Worm (Caenorhabditis elegans): ENCODE data around the gene glb-17.
"Not testable (repeated sequence)": the region's sequence is repeated elsewhere in the genome, so short reads cannot be mapped to it uniquely, and the experiment has no call there.

Gene glb-17

ce11 chrX:9576928-9577327 lies at the start of gene glb-17:
Gene glb-17 (minus strand): TSS chrX:9577028.
- no peak for TF ChIP-seq F16B12.6 (tag; optimal IDR thresholded peaks at IDR 0.05)
- no peak for TF ChIP-seq ztf-4 (tag; optimal IDR thresholded peaks at IDR 0.05)
- no peak for TF ChIP-seq aha-1 (tag; optimal IDR thresholded peaks at IDR 0.05)
- TF ChIP-seq fkh-4 (tag; optimal IDR thresholded peaks at IDR 0.05; ENCODE audit: borderline replicate concordance): no peak
- TF ChIP-seq ceh-8 (GFP tag; optimal IDR thresholded peaks at IDR 0.05): no peak
- no peak for TF ChIP-seq nhr-77 (tag; optimal IDR thresholded peaks at IDR 0.05)
- TF ChIP-seq ceh-63 (GFP tag; optimal IDR thresholded peaks at IDR 0.05): peak; percentile 52
- TF ChIP-seq grh-1 (GFP tag; IDR thresholded peaks at IDR 0.05): no peak

- not testable (repeated sequence) for TF ChIP-seq unc-130 (tag; optimal IDR thresholded peaks at IDR 0.05); sup-37 (GFP tag; optimal IDR thresholded peaks at IDR 0.05); swsn-7 (tag; optimal IDR thresholded peaks at IDR 0.05)
Observed at ce11 chrX:9625824-9626223, 49.0 kb upstream of the glb-17 start, which contains the start of gene F34H10.1. Gene F34H10.1 (plus strand): TSS chrX:9626124.

ce11 chrX:9622609-9623008 lies 45.8 kb upstream of the glb-17 start:
- peak; percentile 39 for TF ChIP-seq nhr-47 (tag; optimal IDR thresholded peaks at IDR 0.05)
- TF ChIP-seq lin-35 (GFP tag; optimal IDR thresholded peaks at IDR 0.05): peak in 1 of 2 experiments; percentile 39
- TF ChIP-seq nhr-90 (tag; optimal IDR thresholded peaks at IDR 0.05; ENCODE audit: poor library complexity): peak; percentile 20
- TF ChIP-seq rnt-1 (tag; optimal IDR thresholded peaks at IDR 0.05): peak; percentile 36
- TF ChIP-seq nhr-12 (tag; optimal IDR thresholded peaks at IDR 0.05): no peak
- 0 out of 2 replicates have a peak, but pooled peaks have one; percentile 9 for TF ChIP-seq nhr-19 (GFP tag; conservative IDR thresholded peaks at IDR 0.05)
- TF ChIP-seq nhr-71 (tag; optimal IDR thresholded peaks at IDR 0.05): peak; percentile 6
- peak; percentile 27 for TF ChIP-seq snu-23 (GFP tag; optimal IDR thresholded peaks at IDR 0.05)
- TF ChIP-seq sptf-1 (tag; optimal IDR thresholded peaks at IDR 0.05): no peak
- no peak for TF ChIP-seq tbx-2 (tag; optimal IDR thresholded peaks at IDR 0.05)
- TF ChIP-seq ceh-90 (tag; optimal IDR thresholded peaks at IDR 0.05): no peak

ce11 chrX:9620136-9620535 lies 43.3 kb upstream of the glb-17 start, which contains the start of gene C11E4.8:
Gene C11E4.8 (plus strand): TSS chrX:9620436.
- TF ChIP-seq lin-39 (tag; optimal IDR thresholded peaks at IDR 0.05): no peak
- no peak for TF ChIP-seq tbx-2 (tag; optimal IDR thresholded peaks at IDR 0.05)
- no peak for TF ChIP-seq isw-1 (GFP tag; IDR thresholded peaks at IDR 0.05)
- TF ChIP-seq swsn-7 (tag; optimal IDR thresholded peaks at IDR 0.05): no peak
- TF ChIP-seq zag-1 (tag; optimal IDR thresholded peaks at IDR 0.05): no peak
- TF ChIP-seq fkh-8 (tag; optimal IDR thresholded peaks at IDR 0.05): no peak
- no peak for TF ChIP-seq lsy-2 (tag; optimal IDR thresholded peaks at IDR 0.05)
- TF ChIP-seq dpl-1 (GFP tag; optimal IDR thresholded peaks at IDR 0.05): no peak
- TF ChIP-seq ztf-11 (tag; optimal IDR thresholded peaks at IDR 0.05): no peak
- TF ChIP-seq nhr-90 (tag; optimal IDR thresholded peaks at IDR 0.05; ENCODE audit: poor library complexity): no peak

ce11 chrX:9616919-9617318 lies 40.1 kb upstream of the glb-17 start, which contains the start of gene C11E4.7:
Gene C11E4.7 (plus strand): TSS chrX:9617219.
- TF ChIP-seq fkh-8 (tag; optimal IDR thresholded peaks at IDR 0.05) (no peak), Y116A8C.19 (tag; optimal IDR thresholded peaks at IDR 0.05; ENCODE audit: borderline replicate concordance) (no peak), nhr-11 (tag; optimal IDR thresholded peaks at IDR 0.05) (no peak), elt-3 (tag; optimal IDR thresholded peaks at IDR 0.05) (no peak), rnt-1 (tag; optimal IDR thresholded peaks at IDR 0.05) (no peak), unc-62 (GFP tag; optimal IDR thresholded peaks at IDR 0.05) (no peak), sptf-1 (tag; optimal IDR thresholded peaks at IDR 0.05) (no peak), aha-1 (tag; optimal IDR thresholded peaks at IDR 0.05) (no peak), lin-13 (GFP tag; optimal IDR thresholded peaks at IDR 0.05) (no peak), mef-2 (tag; optimal IDR thresholded peaks at IDR 0.05) (no peak), aly-2 (tag; optimal IDR thresholded peaks at IDR 0.05) (no peak), alr-1 (tag; optimal IDR thresholded peaks at IDR 0.05; ENCODE audit: borderline replicate concordance) (no peak)
